Worm (Caenorhabditis elegans) whole organism, L3 larva: ENCODE measurements around the gene srh-190.

Source experiments
- daf-12 ChIP-seq: fragments of 150-350 bp; optimal IDR thresholded peaks from 2 replicates; lab custom pipeline; 2014; ENCODE audit warnings: missing biosample characterization, missing genetic modification reagents, missing genetic modification characterization
- fos-1 ChIP-seq: fragments of 150-350 bp; optimal IDR thresholded peaks from 2 replicates; lab custom pipeline; 2014; ENCODE audit warnings: missing biosample characterization, missing genetic modification characterization

- no peak for TF ChIP-seq fos-1 (tag; lab: Kevin White, UChicago)
- no peak for TF ChIP-seq daf-12 (tag; lab: Kevin White, UChicago)
These were observed 34.0 kb upstream of the srh-190 start, which contains the start of gene nhr-157 for ce11 chrV:3868905-3869304.
